Fruit fly (Drosophila melanogaster): ENCODE data around the gene CG5131.
A peak's percentile ranks its signal among the peaks of the same experiment; 100 is the strongest.

The CG5131 gene

dm6 chr2L:17466950-17467349 lies 17.4 kb upstream of the CG5131 start (continued):
- peak; percentile 39 for TF ChIP-seq CG6276 (GFP tag; optimal IDR thresholded peaks at IDR 0.05)
- TF ChIP-seq CG4318 (GFP tag; optimal IDR thresholded peaks at IDR 0.05): no peak
- TF ChIP-seq CG10631 (GFP tag; optimal IDR thresholded peaks at IDR 0.05): peak; percentile 46
- TF ChIP-seq net (GFP tag; optimal IDR thresholded peaks at IDR 0.05): no peak
- no peak for TF ChIP-seq CG11902 (GFP tag; optimal IDR thresholded peaks at IDR 0.05)
- peak; percentile 73 for TF ChIP-seq CG8119 (GFP tag; IDR thresholded peaks at IDR 0.05)
- no peak for TF ChIP-seq CG11294 (GFP tag; IDR thresholded peaks at IDR 0.05)

dm6 chr2L:17470630-17471029 lies 13.7 kb upstream of the CG5131 start:
- no peak for TF ChIP-seq lz (GFP tag; optimal IDR thresholded peaks at IDR 0.05)
- peak; percentile 19 for TF ChIP-seq vri (GFP tag; optimal IDR thresholded peaks at IDR 0.05)
- no peak for TF ChIP-seq CG16779 (tag; optimal IDR thresholded peaks at IDR 0.05)
- TF ChIP-seq topi (GFP tag; optimal IDR thresholded peaks at IDR 0.05): no peak
- TF ChIP-seq CG6792 (GFP tag; optimal IDR thresholded peaks at IDR 0.05): no peak
- TF ChIP-seq CG10631 (GFP tag; optimal IDR thresholded peaks at IDR 0.05): no peak
- TF ChIP-seq cyc (GFP tag; optimal IDR thresholded peaks at IDR 0.05): no peak
- no peak for TF ChIP-seq net (GFP tag; optimal IDR thresholded peaks at IDR 0.05)
- TF ChIP-seq fkh (GFP tag; optimal IDR thresholded peaks at IDR 0.05): peak; percentile 76

- TF ChIP-seq CG15336 (GFP tag; IDR thresholded peaks at IDR 0.05): 0 out of 2 replicates have a peak, but pooled peaks have one; percentile 24
- no peak for TF ChIP-seq Ets21C (GFP tag; optimal IDR thresholded peaks at IDR 0.05)
Observed at dm6 chr2L:17471524-17471923, 12.8 kb upstream of the CG5131 start, which contains the start of gene Sgt. Sgt (plus strand) TSS chr2L:17471603.

- TF ChIP-seq CG4318 (GFP tag; optimal IDR thresholded peaks at IDR 0.05): no peak
- TF ChIP-seq fkh (GFP tag; optimal IDR thresholded peaks at IDR 0.05): peak; percentile 31
- peak; percentile 44 for TF ChIP-seq vri (GFP tag; optimal IDR thresholded peaks at IDR 0.05)
- TF ChIP-seq Eip93F (GFP tag; optimal IDR thresholded peaks at IDR 0.05): peak; percentile 15
- peak; percentile 69 for TF ChIP-seq Eip78C (GFP tag)
- no peak for TF ChIP-seq CG7368 (GFP tag; optimal IDR thresholded peaks at IDR 0.05)
- no peak for TF ChIP-seq CG6808 (GFP tag; optimal IDR thresholded peaks at IDR 0.05)
- no peak for TF ChIP-seq acj6 (GFP tag; optimal IDR thresholded peaks at IDR 0.05)
- TF ChIP-seq Sox102F (GFP tag; optimal IDR thresholded peaks at IDR 0.05): no peak
- TF ChIP-seq salr (GFP tag; optimal IDR thresholded peaks at IDR 0.05): no peak
- no peak for TF ChIP-seq CG11762 (GFP tag; optimal IDR thresholded peaks at IDR 0.05; ENCODE audit: insufficient read depth)
- peak; percentile 4 for TF ChIP-seq Blimp-1 (GFP tag; optimal IDR thresholded peaks at IDR 0.05)
- peak; percentile 50; the same call in 2 of the 3 replicates for TF ChIP-seq CG8119 (GFP tag; IDR thresholded peaks at IDR 0.05)
- TF ChIP-seq CG16779 (tag; optimal IDR thresholded peaks at IDR 0.05): no peak
- TF ChIP-seq CG6792 (GFP tag; optimal IDR thresholded peaks at IDR 0.05): no peak
- no peak for TF ChIP-seq CG32006 (GFP tag; optimal IDR thresholded peaks at IDR 0.05)
- no peak for TF ChIP-seq topi (GFP tag; optimal IDR thresholded peaks at IDR 0.05)
- TF ChIP-seq CG10669 (GFP tag; optimal IDR thresholded peaks at IDR 0.05): no peak
- peak; percentile 12 for TF ChIP-seq Ets96B (tag; optimal IDR thresholded peaks at IDR 0.05)
- TF ChIP-seq CG34406 (GFP tag; optimal IDR thresholded peaks at IDR 0.05): no peak
- no peak for TF ChIP-seq CG9139 (GFP tag; optimal IDR thresholded peaks at IDR 0.05)
- no peak for TF ChIP-seq fd59A (GFP tag; optimal IDR thresholded peaks at IDR 0.05)
- TF ChIP-seq CG1621 (tag; optimal IDR thresholded peaks at IDR 0.05): peak; percentile 13
- TF ChIP-seq Ets21C (GFP tag; optimal IDR thresholded peaks at IDR 0.05): no peak
- TF ChIP-seq CG15336 (GFP tag; IDR thresholded peaks at IDR 0.05): no peak; the same call in 1 of the 2 replicates
- TF ChIP-seq dsx (GFP tag; optimal IDR thresholded peaks at IDR 0.05; ENCODE audit: poor library complexity, severe bottlenecking): peak; percentile 12
- TF ChIP-seq svp (GFP tag): peak; percentile 56
- TF ChIP-seq spab (GFP tag; optimal IDR thresholded peaks at IDR 0.05): no peak
- no peak for TF ChIP-seq CG11902 (GFP tag; optimal IDR thresholded peaks at IDR 0.05)
- TF ChIP-seq esn (GFP tag; optimal IDR thresholded peaks at IDR 0.05): peak; percentile 9
- peak; percentile 50 for TF ChIP-seq CG6854 (GFP tag; optimal IDR thresholded peaks at IDR 0.05)
- TF ChIP-seq eg (GFP tag; IDR thresholded peaks at IDR 0.05): no peak
- no peak for TF ChIP-seq pdm3 (GFP tag; optimal IDR thresholded peaks at IDR 0.05)
- no peak for TF ChIP-seq achi (GFP tag; optimal IDR thresholded peaks at IDR 0.05)
- no peak for TF ChIP-seq CG6163 (GFP tag; IDR thresholded peaks at IDR 0.05)
Observed at dm6 chr2L:17472582-17473524, 11.4 kb upstream of the CG5131 start, which contains the start of gene BicD. BicD (minus strand) TSS chr2L:17473215.

Measured in whole organism, prepupa.